Worm (Caenorhabditis elegans): ENCODE results near the gene daf-36.

The daf-36 gene

ce11 chrV:10246443-10246885 is 21.0 kb upstream of the daf-36 start (continued):
- TF ChIP-seq pha-4 (GFP tag; IDR thresholded peaks at IDR 0.05) (no peak), pha-4 (tag; optimal IDR thresholded peaks at IDR 0.05) (no peak), nhr-42 (GFP tag; IDR thresholded peaks at IDR 0.05) (no peak), nhr-6 (tag; optimal IDR thresholded peaks at IDR 0.05) (no peak), zag-1 (tag; optimal IDR thresholded peaks at IDR 0.05) (no peak), Y5F2A.4 (GFP tag; optimal IDR thresholded peaks at IDR 0.05) (no peak), nhr-76 (tag; optimal IDR thresholded peaks at IDR 0.05) (no peak), Y105C5A.15 (GFP tag; IDR thresholded peaks at IDR 0.05) (no peak), dve-1 (tag; optimal IDR thresholded peaks at IDR 0.05; ENCODE audit: insufficient read depth) (peak; percentile 40), F44E2.7 (GFP tag; IDR thresholded peaks at IDR 0.05) (no peak), rbr-2 (tag; optimal IDR thresholded peaks at IDR 0.05) (peak; percentile 53), F37D6.2 (tag; optimal IDR thresholded peaks at IDR 0.05) (no peak), hif-1 (tag; optimal IDR thresholded peaks at IDR 0.05) (peak in 1 of 2 experiments; percentile 19), daf-12 (tag; optimal IDR thresholded peaks at IDR 0.05) (no peak), ZK546.5 (tag; optimal IDR thresholded peaks at IDR 0.05) (no peak), mdl-1 (tag; optimal IDR thresholded peaks at IDR 0.05) (peak; percentile 22 to 98), ztf-11 (tag; optimal IDR thresholded peaks at IDR 0.05) (no peak), lin-1 (GFP tag; IDR thresholded peaks at IDR 0.05) (no peak), snpc-4 (tag; optimal IDR thresholded peaks at IDR 0.05) (no peak), gei-8 (GFP tag; optimal IDR thresholded peaks at IDR 0.05) (no peak), nhr-237 (tag; optimal IDR thresholded peaks at IDR 0.05) (no peak), skn-1 (tag; optimal IDR thresholded peaks at IDR 0.05) (no peak), unc-62 (GFP tag; optimal IDR thresholded peaks at IDR 0.05 in 1 of 2) (peak in 1 of 2 experiments; percentile 95), unc-62 (tag; optimal IDR thresholded peaks at IDR 0.05) (no peak), Y75B8A.6 (GFP tag; IDR thresholded peaks at IDR 0.05) (no peak), lin-13 (GFP tag; optimal IDR thresholded peaks at IDR 0.05) (no peak), saeg-2 (GFP tag; IDR thresholded peaks at IDR 0.05) (no peak), lin-39 (tag; optimal IDR thresholded peaks at IDR 0.05) (no peak), lin-38 (GFP tag; IDR thresholded peaks at IDR 0.05) (no peak), lin-29 (GFP tag; IDR thresholded peaks at IDR 0.05) (no peak), nhr-10 (tag; optimal IDR thresholded peaks at IDR 0.05) (no peak), nhr-111 (GFP tag; optimal IDR thresholded peaks at IDR 0.05) (no peak), sdz-12 (GFP tag; optimal IDR thresholded peaks at IDR 0.05) (no peak), lin-15B (tag; optimal IDR thresholded peaks at IDR 0.05) (no peak), dpl-1 (GFP tag; optimal IDR thresholded peaks at IDR 0.05) (peak; percentile 17), ztf-7 (tag; optimal IDR thresholded peaks at IDR 0.05) (no peak), ceh-28 (tag; optimal IDR thresholded peaks at IDR 0.05) (no peak), spr-3 (GFP tag; optimal IDR thresholded peaks at IDR 0.05) (no peak), cey-2 (tag; optimal IDR thresholded peaks at IDR 0.05; ENCODE audit: borderline replicate concordance, insufficient read depth) (no peak), daf-19 (GFP tag; conservative IDR thresholded peaks at IDR 0.05) (no peak), tag-97 (GFP tag; IDR thresholded peaks at IDR 0.05) (no peak), mes-2 (tag; optimal IDR thresholded peaks at IDR 0.05; ENCODE audit: poor library complexity, severe bottlenecking) (peak; percentile 57), egl-43 (GFP tag; IDR thresholded peaks at IDR 0.05) (no peak), aly-2 (tag; optimal IDR thresholded peaks at IDR 0.05) (no peak), zfp-2 (tag; optimal IDR thresholded peaks at IDR 0.05) (no peak), pqm-1 (tag; optimal IDR thresholded peaks at IDR 0.05) (no peak), ceh-82 (tag; optimal IDR thresholded peaks at IDR 0.05) (no peak), unc-130 (GFP tag; optimal IDR thresholded peaks at IDR 0.05) (peak; percentile 42), ama-1 (optimal IDR thresholded peaks at IDR 0.05) (no peak), nhr-77 (tag; optimal IDR thresholded peaks at IDR 0.05) (no peak), mep-1 (tag; optimal IDR thresholded peaks at IDR 0.05) (peak; percentile 57), attf-4 (tag; optimal IDR thresholded peaks at IDR 0.05) (no peak), lir-3 (tag; optimal IDR thresholded peaks at IDR 0.05) (no peak), nhr-102 (tag; optimal IDR thresholded peaks at IDR 0.05) (no peak)
